Worm (Caenorhabditis elegans): ENCODE data around the gene srv-10.

DNA sequence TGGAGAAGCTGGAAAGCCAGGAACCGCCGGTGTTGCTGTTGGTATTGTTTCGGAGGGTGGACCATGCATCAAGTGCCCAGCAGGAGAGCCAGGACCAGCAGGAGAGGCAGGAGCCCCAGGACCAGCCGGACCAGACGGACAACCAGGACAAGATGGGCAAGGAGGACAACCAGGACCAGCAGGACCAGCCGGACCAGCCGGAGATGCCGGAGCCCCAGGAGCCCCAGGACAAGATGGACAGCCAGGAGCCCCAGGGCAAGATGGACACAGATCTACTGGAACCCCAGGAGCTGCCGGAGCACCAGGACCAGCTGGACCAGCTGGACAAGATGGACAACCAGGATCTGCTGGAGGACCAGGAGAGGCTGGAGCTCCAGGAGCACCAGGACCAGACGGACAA, 19.1 kb downstream of the srv-10 start:
- TF ChIP-seq him-1 (tag; optimal IDR thresholded peaks at IDR 0.05), result no peak
- TF ChIP-seq dao-5 (tag; optimal IDR thresholded peaks at IDR 0.05), result no peak
